Fruit fly (Drosophila melanogaster) whole organism, embryonic: ENCODE measurements around the gene Atg8b.

Experiments used
- C15 ChIP-seq: fragments of 200-800 bp; sonication (Bioruptor generic); IDR thresholded peaks from 3 replicates; pipeline ENCODE4 v1.3.6; 2022; ENCODE audit warnings: missing biosample characterization, missing genetic modification characterization
- CG10147 ChIP-seq: fragments of 200-800 bp; sonication (Bioruptor generic); optimal IDR thresholded peaks from 2 replicates; lab custom pipeline; 2019; ENCODE audit warnings: missing biosample characterization, mild to moderate bottlenecking, missing genetic modification characterization, moderate library complexity
- CG10274 ChIP-seq: fragments of 200-800 bp; sonication (Bioruptor generic); optimal IDR thresholded peaks from 3 replicates; lab custom pipeline; 2017; ENCODE audit warnings: missing biosample characterization, mild to moderate bottlenecking, missing genetic modification characterization
- CG10462 ChIP-seq: fragments of 200-800 bp; sonication (Bioruptor generic); optimal IDR thresholded peaks from 2 replicates; lab custom pipeline; 2016; ENCODE audit warnings: missing biosample characterization, missing genetic modification characterization
- CG11085 ChIP-seq: fragments of 200-800 bp; sonication (Bioruptor generic); IDR thresholded peaks from 2 replicates; pipeline ENCODE4 v1.3.6; 2022; ENCODE audit warnings: missing biosample characterization, missing genetic modification characterization
- CG12236 ChIP-seq: fragments of 200-800 bp; sonication (Bioruptor generic); optimal IDR thresholded peaks from 2 replicates; lab custom pipeline; 2016; ENCODE audit warnings: missing biosample characterization, missing genetic modification characterization
- CG12659 ChIP-seq: fragments of 200-800 bp; sonication (Bioruptor generic); optimal IDR thresholded peaks from 3 replicates; lab custom pipeline; 2017; ENCODE audit warnings: mild to moderate bottlenecking, missing biosample characterization, missing genetic modification reagents, missing genetic modification characterization
- CG15479 ChIP-seq: fragments of 200-800 bp; sonication (Bioruptor generic); optimal IDR thresholded peaks from 3 replicates; lab custom pipeline; 2019; ENCODE audit warnings: missing biosample characterization, mild to moderate bottlenecking, missing genetic modification characterization, moderate library complexity
- CG18764 ChIP-seq: fragments of 200-800 bp; sonication (Bioruptor generic); optimal IDR thresholded peaks from 3 replicates; lab custom pipeline; 2016; ENCODE audit warnings: missing biosample characterization, missing genetic modification characterization
- CG2202 ChIP-seq: fragments of 200-800 bp; sonication (Bioruptor generic); optimal IDR thresholded peaks from 2 replicates; lab custom pipeline; 2018; ENCODE audit warnings: missing biosample characterization, mild to moderate bottlenecking, missing genetic modification characterization
- CG32767 ChIP-seq: fragments of 200-800 bp; sonication (Bioruptor generic); IDR thresholded peaks from 2 replicates; pipeline ENCODE4 v1.3.6; 2022; ENCODE audit warnings: missing biosample characterization, missing genetic modification characterization
- CG3281 ChIP-seq: fragments of 200-800 bp; sonication (Bioruptor generic); optimal IDR thresholded peaks from 3 replicates; lab custom pipeline; 2017; ENCODE audit warnings: missing biosample characterization, mild to moderate bottlenecking, missing genetic modification characterization
- CG6272 ChIP-seq: fragments of 200-800 bp; sonication (Bioruptor generic); IDR thresholded peaks from 2 replicates; pipeline ENCODE4 v1.3.6; 2022; ENCODE audit warnings: missing biosample characterization, missing genetic modification characterization
- CG6765 ChIP-seq: fragments of 200-800 bp; sonication (Bioruptor generic); optimal IDR thresholded peaks from 3 replicates; lab custom pipeline; 2017; ENCODE audit warnings: missing biosample characterization, mild to moderate bottlenecking, missing genetic modification characterization
- CG8944 ChIP-seq: fragments of 200-800 bp; sonication (Bioruptor generic); optimal IDR thresholded peaks from 3 replicates; lab custom pipeline; 2016; ENCODE audit warnings: missing biosample characterization, missing genetic modification characterization
- CrebB ChIP-seq: fragments of 200-800 bp; sonication (Bioruptor generic); optimal IDR thresholded peaks from 3 replicates; lab custom pipeline; 2018; ENCODE audit warnings: missing biosample characterization, mild to moderate bottlenecking, missing genetic modification characterization
- D ChIP-seq, 2 experiments: fragments of 200-800 bp in 1 of 2; fragments of >200 bp in 1 of 2; sonication (Bioruptor generic) in 1 of 2; optimal IDR thresholded peaks; 2 replicates in 1 of 2; 3 replicates in 1 of 2; lab custom pipeline; 2017; ENCODE audit warnings: mild to moderate bottlenecking in 1 of 2, missing biosample characterization in 1 of 2, missing genetic modification characterization in 1 of 2, missing genetic modification reagents in 1 of 2
- D19B ChIP-seq: fragments of 200-800 bp; sonication (Bioruptor generic); optimal IDR thresholded peaks from 2 replicates; lab custom pipeline; 2017; ENCODE audit warnings: missing biosample characterization, mild to moderate bottlenecking, missing genetic modification characterization
- Dp ChIP-seq: fragments of 200-800 bp; sonication (Bioruptor generic); optimal IDR thresholded peaks from 2 replicates; lab custom pipeline; 2018; ENCODE audit warnings: missing biosample characterization, mild to moderate bottlenecking, missing genetic modification characterization, moderate library complexity
- Elba2 ChIP-seq: fragments of 200-800 bp; sonication (Bioruptor generic); optimal IDR thresholded peaks from 3 replicates; lab custom pipeline; 2016; ENCODE audit warnings: missing biosample characterization, missing genetic modification characterization
- Fer3 ChIP-seq: fragments of 200-800 bp; sonication (Bioruptor generic); optimal IDR thresholded peaks from 2 replicates; lab custom pipeline; 2018; ENCODE audit warnings: missing biosample characterization, mild to moderate bottlenecking, missing genetic modification characterization, moderate library complexity
- HLH3B ChIP-seq: fragments of 200-800 bp; sonication (Bioruptor generic); IDR thresholded peaks from 2 replicates; pipeline ENCODE4 v1.3.6; 2022; ENCODE audit warnings: missing biosample characterization, missing genetic modification characterization
- Hmx ChIP-seq: fragments of 200-800 bp; sonication (Bioruptor generic); optimal IDR thresholded peaks from 2 replicates; lab custom pipeline; 2016; ENCODE audit warnings: missing biosample characterization, missing genetic modification characterization
- Hr39 ChIP-seq: fragments of >200 bp; optimal IDR thresholded peaks from 2 replicates; lab custom pipeline; 2017
- Hr78 ChIP-seq, 2 experiments: fragments of 200-800 bp in 1 of 2; fragments of >200 bp in 1 of 2; sonication (Bioruptor generic) in 1 of 2; optimal IDR thresholded peaks; 2 replicates each; lab custom pipeline; 2017 to 2019; ENCODE audit warnings: missing biosample characterization in 2 of 2, missing genetic modification characterization in 2 of 2, mild to moderate bottlenecking in 1 of 2, moderate library complexity in 1 of 2
- Med ChIP-seq: fragments of 200-800 bp; sonication (Bioruptor generic); peaks from one replicate; lab custom pipeline; 2016; ENCODE audit warnings: missing biosample characterization, missing genetic modification characterization, mild to moderate bottlenecking, inconsistent platforms, moderate library complexity
- NC2β ChIP-seq: fragments of 200-800 bp; sonication (Bioruptor generic); optimal IDR thresholded peaks from 2 replicates; lab custom pipeline; 2016; ENCODE audit warnings: missing biosample characterization, missing genetic modification characterization
- Nf-YB ChIP-seq: fragments of 200-800 bp; sonication (Bioruptor generic); optimal IDR thresholded peaks from 3 replicates; lab custom pipeline; 2019; ENCODE audit warnings: missing biosample characterization, mild to moderate bottlenecking, missing genetic modification characterization, moderate library complexity
- aop ChIP-seq: fragments of 200-800 bp; sonication (Bioruptor generic); IDR thresholded peaks from 2 replicates; pipeline ENCODE4 v1.3.6; 2022; ENCODE audit warnings: missing biosample characterization, missing genetic modification characterization
- br ChIP-seq: fragments of >200 bp; optimal IDR thresholded peaks from 2 replicates; lab custom pipeline; 2017
- chinmo ChIP-seq: fragments of 200-800 bp; sonication (Bioruptor generic); IDR thresholded peaks from 4 replicates; pipeline ENCODE4 v1.3.6; 2022; ENCODE audit warnings: missing biosample characterization, missing genetic modification characterization; ENCODE audit not compliant: partially characterized antibody
- chn ChIP-seq: fragments of 200-800 bp; sonication (Bioruptor generic); optimal IDR thresholded peaks from 2 replicates; lab custom pipeline; 2016; ENCODE audit warnings: missing biosample characterization, missing genetic modification characterization
- danr ChIP-seq: fragments of 200-800 bp; sonication (Bioruptor generic); IDR thresholded peaks from 2 replicates; pipeline ENCODE4 v1.3.6; 2022; ENCODE audit warnings: missing biosample characterization, missing genetic modification characterization
- disco-r ChIP-seq: fragments of 200-800 bp; sonication (Bioruptor generic); optimal IDR thresholded peaks from 2 replicates; lab custom pipeline; 2016; ENCODE audit warnings: missing biosample characterization, missing genetic modification characterization
- exex ChIP-seq: fragments of 200-800 bp; sonication (Bioruptor generic); optimal IDR thresholded peaks from 4 replicates; lab custom pipeline; 2018; ENCODE audit warnings: missing biosample characterization, mild to moderate bottlenecking, missing genetic modification characterization, moderate library complexity
- fd64A ChIP-seq: fragments of 200-800 bp; sonication (Bioruptor generic); optimal IDR thresholded peaks from 3 replicates; lab custom pipeline; 2018; ENCODE audit warnings: missing biosample characterization, mild to moderate bottlenecking, missing genetic modification characterization
- fru ChIP-seq: fragments of >200 bp; optimal IDR thresholded peaks from 2 replicates; lab custom pipeline; 2017
- ken ChIP-seq: fragments of 200-800 bp; sonication (Bioruptor generic); IDR thresholded peaks from 3 replicates; pipeline ENCODE4 v1.3.6; 2022; ENCODE audit warnings: missing biosample characterization, missing genetic modification characterization
- lbe ChIP-seq: fragments of 200-800 bp; sonication (Bioruptor generic); optimal IDR thresholded peaks from 2 replicates; lab custom pipeline; 2016; ENCODE audit warnings: missing biosample characterization, mild to moderate bottlenecking, missing genetic modification characterization
- mirr ChIP-seq: fragments of 200-800 bp; sonication (Bioruptor generic); optimal IDR thresholded peaks from 3 replicates; lab custom pipeline; 2018; ENCODE audit warnings: missing biosample characterization, mild to moderate bottlenecking, missing genetic modification characterization
- mld ChIP-seq: fragments of 200-800 bp; sonication (Bioruptor generic); IDR thresholded peaks from 3 replicates; pipeline ENCODE4 v1.3.6; 2022; ENCODE audit warnings: missing biosample characterization, missing genetic modification characterization; ENCODE audit not compliant: partially characterized antibody
- nerfin-2 ChIP-seq: fragments of 200-800 bp; sonication (Bioruptor generic); IDR thresholded peaks from 2 replicates; pipeline ENCODE4 v1.3.6; 2022; ENCODE audit warnings: missing biosample characterization, missing genetic modification characterization; ENCODE audit not compliant: partially characterized antibody
- row ChIP-seq: fragments of 200-800 bp; sonication (Bioruptor generic); IDR thresholded peaks from 3 replicates; pipeline ENCODE4 v1.3.6; 2022; ENCODE audit warnings: missing biosample characterization, missing genetic modification characterization
- sens-2 ChIP-seq: fragments of 200-800 bp; sonication (Bioruptor generic); IDR thresholded peaks from 2 replicates; pipeline ENCODE4 v1.3.6; 2022; ENCODE audit warnings: missing biosample characterization, missing genetic modification characterization
- sima ChIP-seq: fragments of 200-800 bp; sonication (Bioruptor generic); optimal IDR thresholded peaks from 2 replicates; lab custom pipeline; 2016; ENCODE audit warnings: missing biosample characterization, missing genetic modification characterization
- slbo ChIP-seq: fragments of 200-800 bp; sonication (Bioruptor generic); IDR thresholded peaks from 2 replicates; pipeline ENCODE4 v1.3.6; 2022; ENCODE audit warnings: missing biosample characterization, missing genetic modification characterization
- slou ChIP-seq: fragments of 200-800 bp; sonication (Bioruptor generic); optimal IDR thresholded peaks from 3 replicates; lab custom pipeline; 2016; ENCODE audit warnings: missing biosample characterization, missing genetic modification characterization
- tap ChIP-seq: fragments of 200-800 bp; optimal IDR thresholded peaks from 3 replicates; lab custom pipeline; 2019; ENCODE audit warnings: missing biosample characterization, mild to moderate bottlenecking, missing genetic modification characterization, moderate library complexity
- trh ChIP-seq: fragments of 200-800 bp; sonication (Bioruptor generic); optimal IDR thresholded peaks from 2 replicates; lab custom pipeline; 2016; ENCODE audit warnings: missing biosample characterization, missing genetic modification characterization
- ttk ChIP-seq: fragments of 200-800 bp; sonication (Bioruptor generic); IDR thresholded peaks from 2 replicates; pipeline ENCODE4 v2.1.2; 2022; ENCODE audit warnings: missing biosample characterization, missing genetic modification characterization
- wor ChIP-seq: fragments of 200-800 bp; sonication (Bioruptor generic); IDR thresholded peaks from 2 replicates; pipeline ENCODE4 v1.3.6; 2022; ENCODE audit warnings: missing biosample characterization, missing genetic modification characterization

The Atg8b gene

DNA sequence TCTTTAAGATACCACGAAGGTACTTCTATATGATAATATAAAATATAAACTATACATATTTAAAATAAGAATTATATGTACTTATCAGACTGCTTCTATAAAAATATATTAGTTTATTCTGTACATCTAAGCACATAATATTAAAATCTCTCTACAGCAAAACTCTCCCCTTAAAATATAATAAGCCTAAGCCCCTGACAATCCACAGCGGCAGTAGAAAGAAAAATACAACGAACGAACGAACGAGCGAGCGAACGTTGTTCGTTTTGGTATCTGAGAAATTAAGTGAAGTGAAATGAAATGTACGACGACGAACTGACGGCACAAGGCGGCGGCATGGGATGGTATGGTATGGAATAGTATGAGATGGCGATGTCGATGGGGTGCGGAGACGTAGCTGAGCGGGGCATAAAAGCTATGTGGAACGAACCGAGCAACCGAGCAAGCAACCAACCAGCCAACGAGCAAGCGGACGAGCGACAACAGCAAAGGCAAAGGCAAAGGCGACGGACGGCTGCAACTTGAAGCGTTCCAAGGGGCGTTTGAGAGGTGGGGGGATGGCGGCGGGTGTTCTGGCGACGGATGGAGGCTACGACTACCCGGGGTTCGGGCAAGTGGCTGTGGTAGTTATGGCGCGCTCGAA, 24.3 kb downstream of the Atg8b start (continued):
- peak; percentile 91 for TF ChIP-seq trh (GFP tag; lab: Kevin White, UChicago)
- no peak for TF ChIP-seq Elba2 (GFP tag; lab: Kevin White, UChicago)
- peak; percentile 99 for TF ChIP-seq CG12659 (GFP tag; lab: Kevin White, UChicago)
- peak; percentile 94 for TF ChIP-seq exex
- peak; percentile 98 for TF ChIP-seq lbe (GFP tag; lab: Kevin White, UChicago)
- TF ChIP-seq wor (GFP tag; lab: Robert Waterston, UW), result peak; percentile 97
- TF ChIP-seq aop, result peak; percentile 63
- peak; percentile 98 for TF ChIP-seq ttk (GFP tag; lab: Robert Waterston, UW)
- TF ChIP-seq CG8944, result peak; percentile 74
- peak; percentile 60 for TF ChIP-seq Hmx
- TF ChIP-seq nerfin-2, result no peak
- peak; percentile 91 for TF ChIP-seq ken (GFP tag; lab: Robert Waterston, UW)
- TF ChIP-seq CG6272 (GFP tag; lab: Robert Waterston, UW), result peak; percentile 98
- TF ChIP-seq C15 (GFP tag; lab: Robert Waterston, UW), result peak; percentile 95
- TF ChIP-seq D (optimal IDR thresholded peaks at IDR 0.05; lab: Kevin White, UChicago), result no peak
- TF ChIP-seq D (GFP tag; optimal IDR thresholded peaks at IDR 0.05; lab: Kevin White, UChicago), result peak; percentile 98
- TF ChIP-seq slou (GFP tag; lab: Kevin White, UChicago), result peak; percentile 95
- TF ChIP-seq tap (tag; lab: Kevin White, UChicago), result peak; percentile 99
- no peak for TF ChIP-seq br (lab: Kevin White, UChicago)
- no peak for TF ChIP-seq CG12236 (GFP tag; lab: Kevin White, UChicago)
- peak; percentile 33 for TF ChIP-seq mirr (GFP tag; lab: Kevin White, UChicago)
- peak; percentile 92 for TF ChIP-seq CG10462
- TF ChIP-seq CG15479 (GFP tag; lab: Kevin White, UChicago), result no peak
- peak; percentile 91 for TF ChIP-seq sens-2 (GFP tag; lab: Robert Waterston, UW)
- peak; percentile 76 for TF ChIP-seq chn (GFP tag; lab: Kevin White, UChicago)
- TF ChIP-seq disco-r, result peak; percentile 13
- TF ChIP-seq Hr39, result no peak
- TF ChIP-seq NC2β (GFP tag; lab: Kevin White, UChicago), result peak; percentile 60
- peak; percentile 96 for TF ChIP-seq danr (GFP tag; lab: Robert Waterston, UW)
- peak; percentile 67 for TF ChIP-seq sima (GFP tag; lab: Kevin White, UChicago)
- peak; percentile 26 for TF ChIP-seq Dp (GFP tag; lab: Kevin White, UChicago)
- peak; percentile 99 for TF ChIP-seq HLH3B (GFP tag; lab: Robert Waterston, UW)
- peak; percentile 88 for TF ChIP-seq fd64A
- TF ChIP-seq chinmo, result peak; percentile 99
- TF ChIP-seq Nf-YB (GFP tag; lab: Kevin White, UChicago), result peak; percentile 89
- TF ChIP-seq D19B (GFP tag; lab: Kevin White, UChicago), result peak; percentile 96
- TF ChIP-seq fru (lab: Kevin White, UChicago), result no peak
- peak in 1 of 2 experiments; percentile 95 for TF ChIP-seq Hr78 (GFP tag; optimal IDR thresholded peaks at IDR 0.05; lab: Kevin White, UChicago)
- no peak for TF ChIP-seq mld (GFP tag; lab: Robert Waterston, UW)
- peak; percentile 99 for TF ChIP-seq CG3281
- TF ChIP-seq CrebB, result peak; percentile 96
- peak; percentile 93 for TF ChIP-seq Med
- TF ChIP-seq slbo (GFP tag; lab: Robert Waterston, UW), result peak; percentile 99
- peak; percentile 96 for TF ChIP-seq CG11085 (GFP tag; lab: Robert Waterston, UW)
- peak; percentile 98 for TF ChIP-seq Fer3 (tag; lab: Kevin White, UChicago)
- peak; percentile 98 for TF ChIP-seq CG10147 (GFP tag; lab: Kevin White, UChicago)
- TF ChIP-seq CG2202 (tag; lab: Kevin White, UChicago), result peak; percentile 97
- TF ChIP-seq CG6765 (GFP tag; lab: Kevin White, UChicago), result peak; percentile 99
- TF ChIP-seq CG10274 (GFP tag; lab: Kevin White, UChicago), result peak; percentile 90
- peak; percentile 93 for TF ChIP-seq CG18764 (GFP tag; lab: Kevin White, UChicago)
- peak; percentile 98 for TF ChIP-seq CG32767 (GFP tag; lab: Robert Waterston, UW)
- TF ChIP-seq row (GFP tag; lab: Robert Waterston, UW), result peak; percentile 100
